Worm (Caenorhabditis elegans): ENCODE results near the gene kin-2.

kin-2 gene

ce11 chrX:5994004-5994403 is 16.4 kb upstream of the kin-2 start:
- no peak for TF ChIP-seq pag-3 (tag; optimal IDR thresholded peaks at IDR 0.05; ENCODE audit: borderline replicate concordance)
- TF ChIP-seq pros-1 (tag; optimal IDR thresholded peaks at IDR 0.05), result no peak
- peak; percentile 66 for TF ChIP-seq sox-2 (GFP tag; IDR thresholded peaks at IDR 0.05)
- TF ChIP-seq K09A11.1 (tag; optimal IDR thresholded peaks at IDR 0.05; ENCODE audit: insufficient read depth), result no peak
- no peak for TF ChIP-seq hlh-30 (tag; optimal IDR thresholded peaks at IDR 0.05; ENCODE audit: insufficient read depth)

ce11 chrX:5992770-5993169 is 15.1 kb upstream of the kin-2 start, which contains the start of gene F22F4.5:
Gene F22F4.5 (minus strand): TSS chrX:5992870.
- no peak for TF ChIP-seq elt-4 (tag; optimal IDR thresholded peaks at IDR 0.05)
- no peak for TF ChIP-seq unc-86 (tag; optimal IDR thresholded peaks at IDR 0.05)
- no peak for TF ChIP-seq nhr-232 (tag; optimal IDR thresholded peaks at IDR 0.05)
- TF ChIP-seq unc-3 (GFP tag; conservative IDR thresholded peaks at IDR 0.05), result no peak
- no peak for TF ChIP-seq unc-3 (tag; optimal IDR thresholded peaks at IDR 0.05)
- no peak for TF ChIP-seq ztf-16 (tag; optimal IDR thresholded peaks at IDR 0.05)

ce11 chrX:5987910-5988309 is 10.3 kb upstream of the kin-2 start:
- TF ChIP-seq ceh-6 (GFP tag; optimal IDR thresholded peaks at IDR 0.05) (no peak), hlh-8 (tag; optimal IDR thresholded peaks at IDR 0.05) (no peak), tbx-2 (tag; optimal IDR thresholded peaks at IDR 0.05) (no peak), unc-86 (tag; optimal IDR thresholded peaks at IDR 0.05) (no peak), fkh-6 (tag; optimal IDR thresholded peaks at IDR 0.05) (no peak), unc-42 (tag; optimal IDR thresholded peaks at IDR 0.05) (no peak), T23F11.4 (GFP tag; optimal IDR thresholded peaks at IDR 0.05) (no peak), ceh-14 (tag; optimal IDR thresholded peaks at IDR 0.05) (no peak), hlh-13 (GFP tag; optimal IDR thresholded peaks at IDR 0.05) (no peak), ceh-18 (tag; optimal IDR thresholded peaks at IDR 0.05) (no peak), ceh-22 (tag; optimal IDR thresholded peaks at IDR 0.05) (no peak), ceh-19 (GFP tag; optimal IDR thresholded peaks at IDR 0.05) (no peak), C08G9.2 (tag; optimal IDR thresholded peaks at IDR 0.05) (no peak)

- TF ChIP-seq ceh-34 (tag; optimal IDR thresholded peaks at IDR 0.05), result no peak
- TF ChIP-seq elt-2 (tag; optimal IDR thresholded peaks at IDR 0.05), result peak; percentile 72
These were observed 8.1 kb upstream of the kin-2 start for ce11 chrX:5985720-5986119.

- TF ChIP-seq ref-2 (tag; optimal IDR thresholded peaks at IDR 0.05), result peak; percentile 74
- TF ChIP-seq fkh-10 (GFP tag; optimal IDR thresholded peaks at IDR 0.05), result no peak
- peak; percentile 78 for TF ChIP-seq hlh-30 (tag; optimal IDR thresholded peaks at IDR 0.05; ENCODE audit: insufficient read depth)
- peak; percentile 49 for TF ChIP-seq ceh-2 (tag; optimal IDR thresholded peaks at IDR 0.05)
- TF ChIP-seq sdc-2 (tag; optimal IDR thresholded peaks at IDR 0.05), result peak; percentile 69
- TF ChIP-seq unc-42 (tag; optimal IDR thresholded peaks at IDR 0.05), result peak; percentile 65
- TF ChIP-seq eyg-1 (tag; optimal IDR thresholded peaks at IDR 0.05), result no peak
- no peak for TF ChIP-seq ceh-22 (tag; optimal IDR thresholded peaks at IDR 0.05)
- no peak for TF ChIP-seq ceh-24 (tag; optimal IDR thresholded peaks at IDR 0.05)
- TF ChIP-seq npax-4 (tag; optimal IDR thresholded peaks at IDR 0.05), result no peak
- TF ChIP-seq dmd-4 (tag; optimal IDR thresholded peaks at IDR 0.05; ENCODE audit: borderline replicate concordance), result peak; percentile 78
- peak; percentile 79 for TF ChIP-seq ceh-34 (tag; optimal IDR thresholded peaks at IDR 0.05)
- TF ChIP-seq unc-86 (tag; optimal IDR thresholded peaks at IDR 0.05), result no peak
- no peak for TF ChIP-seq ceh-48 (tag; optimal IDR thresholded peaks at IDR 0.05)
- no peak for TF ChIP-seq nhr-11 (tag; optimal IDR thresholded peaks at IDR 0.05)
- TF ChIP-seq pros-1 (tag; optimal IDR thresholded peaks at IDR 0.05), result peak; percentile 74
- no peak for TF ChIP-seq elt-4 (tag; optimal IDR thresholded peaks at IDR 0.05)
- peak; percentile 81 for TF ChIP-seq tbx-2 (tag; optimal IDR thresholded peaks at IDR 0.05)
- TF ChIP-seq che-1 (tag; optimal IDR thresholded peaks at IDR 0.05), result no peak
- TF ChIP-seq pqm-1 (tag; optimal IDR thresholded peaks at IDR 0.05), result peak; percentile 41
- no peak for TF ChIP-seq ceh-30 (tag; optimal IDR thresholded peaks at IDR 0.05)
- peak; percentile 14 for TF ChIP-seq F13H6.1 (tag; optimal IDR thresholded peaks at IDR 0.05)
- no peak for TF ChIP-seq ceh-6 (GFP tag; optimal IDR thresholded peaks at IDR 0.05)
- TF ChIP-seq hlh-13 (GFP tag; optimal IDR thresholded peaks at IDR 0.05), result no peak
- no peak for TF ChIP-seq pha-2 (tag; optimal IDR thresholded peaks at IDR 0.05)
- TF ChIP-seq lin-11 (tag; optimal IDR thresholded peaks at IDR 0.05), result no peak
- peak; percentile 90 for TF ChIP-seq ceh-18 (tag; optimal IDR thresholded peaks at IDR 0.05)
- TF ChIP-seq syd-9 (tag; optimal IDR thresholded peaks at IDR 0.05), result no peak
- no peak for TF ChIP-seq fax-1 (tag; optimal IDR thresholded peaks at IDR 0.05)
- no peak for TF ChIP-seq pag-3 (tag; optimal IDR thresholded peaks at IDR 0.05; ENCODE audit: borderline replicate concordance)
- peak; percentile 14 for TF ChIP-seq mec-3 (tag; optimal IDR thresholded peaks at IDR 0.05; ENCODE audit: borderline replicate concordance)
These were observed 7.0 kb upstream of the kin-2 start, which contains the start of gene klp-13 for ce11 chrX:5984581-5985039. Gene klp-13 (plus strand): TSS chrX:5984989.
